Fruit fly (Drosophila melanogaster) whole organism, embryonic: ENCODE data around the gene Aps.

ENCODE experiments used
- Adf1 ChIP-seq: fragments of 200-800 bp; sonication (Bioruptor generic); IDR thresholded peaks from 2 replicates; pipeline ENCODE4 v1.3.6; 2022; ENCODE audit warnings: missing biosample characterization, missing genetic modification characterization
- Asciz ChIP-seq: fragments of 200-800 bp; sonication (Bioruptor generic); optimal IDR thresholded peaks from 2 replicates; lab custom pipeline; 2017; ENCODE audit warnings: missing biosample characterization, mild to moderate bottlenecking, missing genetic modification characterization, missing genetic modification reagents
- B-H2 ChIP-seq: fragments of 200-800 bp; sonication (Bioruptor generic); optimal IDR thresholded peaks from 2 replicates; lab custom pipeline; 2018; ENCODE audit warnings: missing biosample characterization, mild to moderate bottlenecking, missing genetic modification characterization
- CG10366 ChIP-seq: fragments of 200-800 bp; sonication (Bioruptor generic); IDR thresholded peaks from 2 replicates; pipeline ENCODE4 v1.3.6; 2022; ENCODE audit warnings: missing biosample characterization, missing genetic modification characterization
- CG10979 ChIP-seq: fragments of 200-800 bp; sonication (Bioruptor generic); optimal IDR thresholded peaks from 2 replicates; lab custom pipeline; 2018; ENCODE audit warnings: missing biosample characterization, mild to moderate bottlenecking, missing genetic modification characterization, moderate library complexity
- CG11560 ChIP-seq: fragments of 200-800 bp; sonication (Bioruptor generic); IDR thresholded peaks from 3 replicates; pipeline ENCODE4 v1.3.6; 2022; ENCODE audit warnings: missing biosample characterization, missing genetic modification characterization
- CG12104 ChIP-seq: fragments of 200-800 bp; sonication (Bioruptor generic); optimal IDR thresholded peaks from 3 replicates; lab custom pipeline; 2016; ENCODE audit warnings: missing biosample characterization, missing genetic modification characterization
- CG13296 ChIP-seq: fragments of 200-800 bp; sonication (Bioruptor generic); optimal IDR thresholded peaks from 3 replicates; lab custom pipeline; 2018; ENCODE audit warnings: missing biosample characterization, mild to moderate bottlenecking, missing genetic modification characterization
- CG15479 ChIP-seq: fragments of 200-800 bp; sonication (Bioruptor generic); optimal IDR thresholded peaks from 3 replicates; lab custom pipeline; 2019; ENCODE audit warnings: missing biosample characterization, mild to moderate bottlenecking, missing genetic modification characterization, moderate library complexity
- CG18764 ChIP-seq: fragments of 200-800 bp; sonication (Bioruptor generic); optimal IDR thresholded peaks from 3 replicates; lab custom pipeline; 2016; ENCODE audit warnings: missing biosample characterization, missing genetic modification characterization
- CG2199 ChIP-seq: fragments of 200-800 bp; sonication (Bioruptor generic); IDR thresholded peaks from 3 replicates; pipeline ENCODE4 v1.3.6; 2022; ENCODE audit warnings: missing biosample characterization, missing genetic modification characterization
- CG30431 ChIP-seq: fragments of 200-800 bp; sonication (Bioruptor generic); optimal IDR thresholded peaks from 2 replicates; lab custom pipeline; 2017; ENCODE audit warnings: missing biosample characterization, missing genetic modification characterization
- CG3407 ChIP-seq: fragments of 200-800 bp; sonication (Bioruptor generic); optimal IDR thresholded peaks from 2 replicates; lab custom pipeline; 2018; ENCODE audit warnings: missing biosample characterization, mild to moderate bottlenecking, missing genetic modification characterization
- CG3995 ChIP-seq: fragments of 200-800 bp; sonication (Bioruptor generic); optimal IDR thresholded peaks from 3 replicates; lab custom pipeline; 2016; ENCODE audit warnings: missing biosample characterization, missing genetic modification characterization
- CG4424 ChIP-seq: fragments of 200-800 bp; sonication (Bioruptor generic); optimal IDR thresholded peaks from 3 replicates; lab custom pipeline; 2016; ENCODE audit warnings: missing biosample characterization, missing genetic modification characterization
- CG9727 ChIP-seq: fragments of 200-800 bp; sonication (Bioruptor generic); optimal IDR thresholded peaks from 3 replicates; lab custom pipeline; 2017; ENCODE audit warnings: missing biosample characterization, mild to moderate bottlenecking, missing genetic modification characterization
- CHES-1-like ChIP-seq: fragments of 200-800 bp; sonication (Bioruptor generic); optimal IDR thresholded peaks from 2 replicates; lab custom pipeline; 2016; ENCODE audit warnings: missing biosample characterization, missing genetic modification characterization
- Drgx ChIP-seq: fragments of 200-800 bp; sonication (Bioruptor generic); IDR thresholded peaks from 2 replicates; pipeline ENCODE4 v1.3.6; 2022; ENCODE audit warnings: missing biosample characterization, missing genetic modification characterization
- Hmr ChIP-seq: fragments of 200-800 bp; sonication (Bioruptor generic); optimal IDR thresholded peaks from 3 replicates; lab custom pipeline; 2017; ENCODE audit warnings: mild to moderate bottlenecking, missing biosample characterization, missing genetic modification reagents, missing genetic modification characterization
- Kr ChIP-seq: fragments of 200-800 bp; sonication (Bioruptor generic); optimal IDR thresholded peaks from 2 replicates; lab custom pipeline; 2017; ENCODE audit warnings: missing biosample characterization, mild to moderate bottlenecking, missing genetic modification characterization
- Meics ChIP-seq: fragments of 200-800 bp; sonication (Bioruptor generic); optimal IDR thresholded peaks from 2 replicates; lab custom pipeline; 2017; ENCODE audit warnings: missing biosample characterization, mild to moderate bottlenecking, missing genetic modification characterization
- Neu2 ChIP-seq: fragments of 200-800 bp; sonication (Bioruptor generic); optimal IDR thresholded peaks from 3 replicates; lab custom pipeline; 2016; ENCODE audit warnings: missing biosample characterization, missing genetic modification characterization, borderline replicate concordance
- Nf-YC ChIP-seq: fragments of 200-800 bp; optimal IDR thresholded peaks from 3 replicates; lab custom pipeline; 2019; ENCODE audit warnings: missing biosample characterization, mild to moderate bottlenecking, missing genetic modification characterization, moderate library complexity
- Opbp ChIP-seq: fragments of 200-800 bp; sonication (Bioruptor generic); IDR thresholded peaks from 3 replicates; pipeline ENCODE4 v1.3.6; 2022; ENCODE audit warnings: missing biosample characterization, missing genetic modification characterization; ENCODE audit not compliant: partially characterized antibody
- Pdp1 ChIP-seq, 2 experiments: fragments of 200-800 bp; sonication (Bioruptor generic); optimal IDR thresholded peaks; 3 replicates each; lab custom pipeline; 2016; ENCODE audit warnings: missing biosample characterization in 2 of 2, missing genetic modification characterization in 2 of 2, mild to moderate bottlenecking in 1 of 2, moderate library complexity in 1 of 2
- Scr ChIP-seq: fragments of 200-800 bp; sonication (Bioruptor generic); IDR thresholded peaks from 2 replicates; pipeline ENCODE4 v1.3.6; 2022; ENCODE audit warnings: missing biosample characterization, missing genetic modification characterization; ENCODE audit not compliant: partially characterized antibody
- Taf1 ChIP-seq: fragments of 200-800 bp; sonication (Bioruptor generic); IDR thresholded peaks from 2 replicates; pipeline ENCODE4 v1.3.6; 2022; ENCODE audit warnings: missing biosample characterization, missing genetic modification characterization
- Xrp1 ChIP-seq: fragments of 200-800 bp; sonication (Bioruptor generic); IDR thresholded peaks from 2 replicates; pipeline ENCODE4 v1.3.6; 2022; ENCODE audit warnings: missing biosample characterization, missing genetic modification characterization
- abd-A ChIP-seq: fragments of 200-800 bp; sonication (Bioruptor generic); optimal IDR thresholded peaks from 3 replicates; lab custom pipeline; 2019; ENCODE audit warnings: missing biosample characterization, mild to moderate bottlenecking, missing genetic modification characterization, moderate library complexity
- cg ChIP-seq: fragments of 200-800 bp; sonication (Bioruptor generic); optimal IDR thresholded peaks from 3 replicates; lab custom pipeline; 2019; ENCODE audit warnings: missing biosample characterization, mild to moderate bottlenecking, missing genetic modification characterization, moderate library complexity
- chinmo ChIP-seq: fragments of 200-800 bp; sonication (Bioruptor generic); IDR thresholded peaks from 4 replicates; pipeline ENCODE4 v1.3.6; 2022; ENCODE audit warnings: missing biosample characterization, missing genetic modification characterization; ENCODE audit not compliant: partially characterized antibody
- chn ChIP-seq: fragments of 200-800 bp; sonication (Bioruptor generic); optimal IDR thresholded peaks from 2 replicates; lab custom pipeline; 2016; ENCODE audit warnings: missing biosample characterization, missing genetic modification characterization
- dmrt99B ChIP-seq: fragments of 200-800 bp; sonication (Bioruptor generic); optimal IDR thresholded peaks from 2 replicates; lab custom pipeline; 2018; ENCODE audit warnings: missing biosample characterization, mild to moderate bottlenecking, missing genetic modification characterization, moderate library complexity
- gem ChIP-seq: fragments of 200-800 bp; sonication (Bioruptor generic); optimal IDR thresholded peaks from 2 replicates; lab custom pipeline; 2019; ENCODE audit warnings: missing biosample characterization, mild to moderate bottlenecking, missing genetic modification characterization, moderate library complexity
- grn ChIP-seq: fragments of 200-800 bp; sonication (Bioruptor generic); optimal IDR thresholded peaks from 3 replicates; lab custom pipeline; 2017; ENCODE audit warnings: missing biosample characterization, missing genetic modification characterization
- her ChIP-seq: fragments of 200-800 bp; sonication (Bioruptor generic); optimal IDR thresholded peaks from 2 replicates; lab custom pipeline; 2016; ENCODE audit warnings: missing biosample characterization, missing genetic modification characterization
- lbe ChIP-seq: fragments of 200-800 bp; sonication (Bioruptor generic); optimal IDR thresholded peaks from 2 replicates; lab custom pipeline; 2016; ENCODE audit warnings: missing biosample characterization, mild to moderate bottlenecking, missing genetic modification characterization
- mam ChIP-seq: fragments of 200-800 bp; sonication (Bioruptor generic); optimal IDR thresholded peaks from 3 replicates; lab custom pipeline; 2016; ENCODE audit warnings: missing biosample characterization, missing genetic modification characterization
- mirr ChIP-seq: fragments of 200-800 bp; sonication (Bioruptor generic); optimal IDR thresholded peaks from 3 replicates; lab custom pipeline; 2018; ENCODE audit warnings: missing biosample characterization, mild to moderate bottlenecking, missing genetic modification characterization
- pros ChIP-seq: fragments of 200-800 bp; sonication (Bioruptor generic); optimal IDR thresholded peaks from 3 replicates; lab custom pipeline; 2019; ENCODE audit warnings: missing biosample characterization, mild to moderate bottlenecking, missing genetic modification characterization, moderate library complexity
- row ChIP-seq: fragments of 200-800 bp; sonication (Bioruptor generic); IDR thresholded peaks from 3 replicates; pipeline ENCODE4 v1.3.6; 2022; ENCODE audit warnings: missing biosample characterization, missing genetic modification characterization
- sens ChIP-seq: fragments of 200-800 bp; sonication (Bioruptor generic); peaks from one replicate; lab custom pipeline; 2016; ENCODE audit warnings: missing biosample characterization, missing genetic modification characterization
- shn ChIP-seq: fragments of 200-800 bp; sonication (Bioruptor generic); optimal IDR thresholded peaks from 3 replicates; lab custom pipeline; 2016; ENCODE audit warnings: missing biosample characterization, missing genetic modification characterization
- sqz ChIP-seq: fragments of 200-800 bp; sonication (Bioruptor generic); optimal IDR thresholded peaks from 3 replicates; lab custom pipeline; 2018; ENCODE audit warnings: missing biosample characterization, mild to moderate bottlenecking, missing genetic modification characterization
- ttk ChIP-seq: fragments of 200-800 bp; sonication (Bioruptor generic); IDR thresholded peaks from 2 replicates; pipeline ENCODE4 v2.1.2; 2022; ENCODE audit warnings: missing biosample characterization, missing genetic modification characterization
- vvl ChIP-seq: fragments of 200-800 bp; sonication (Bioruptor generic); IDR thresholded peaks from 2 replicates; pipeline ENCODE4 v1.3.6; 2022; ENCODE audit warnings: missing biosample characterization, missing genetic modification characterization
- wdn ChIP-seq: fragments of 200-800 bp; sonication (Bioruptor generic); IDR thresholded peaks from 2 replicates; pipeline ENCODE4 v1.3.6; 2022; ENCODE audit warnings: missing biosample characterization, missing genetic modification characterization
- zen ChIP-seq: fragments of 200-800 bp; sonication (Bioruptor generic); optimal IDR thresholded peaks from 3 replicates; lab custom pipeline; 2018; ENCODE audit warnings: missing biosample characterization, mild to moderate bottlenecking, missing genetic modification characterization, moderate library complexity

The Aps gene

DNA sequence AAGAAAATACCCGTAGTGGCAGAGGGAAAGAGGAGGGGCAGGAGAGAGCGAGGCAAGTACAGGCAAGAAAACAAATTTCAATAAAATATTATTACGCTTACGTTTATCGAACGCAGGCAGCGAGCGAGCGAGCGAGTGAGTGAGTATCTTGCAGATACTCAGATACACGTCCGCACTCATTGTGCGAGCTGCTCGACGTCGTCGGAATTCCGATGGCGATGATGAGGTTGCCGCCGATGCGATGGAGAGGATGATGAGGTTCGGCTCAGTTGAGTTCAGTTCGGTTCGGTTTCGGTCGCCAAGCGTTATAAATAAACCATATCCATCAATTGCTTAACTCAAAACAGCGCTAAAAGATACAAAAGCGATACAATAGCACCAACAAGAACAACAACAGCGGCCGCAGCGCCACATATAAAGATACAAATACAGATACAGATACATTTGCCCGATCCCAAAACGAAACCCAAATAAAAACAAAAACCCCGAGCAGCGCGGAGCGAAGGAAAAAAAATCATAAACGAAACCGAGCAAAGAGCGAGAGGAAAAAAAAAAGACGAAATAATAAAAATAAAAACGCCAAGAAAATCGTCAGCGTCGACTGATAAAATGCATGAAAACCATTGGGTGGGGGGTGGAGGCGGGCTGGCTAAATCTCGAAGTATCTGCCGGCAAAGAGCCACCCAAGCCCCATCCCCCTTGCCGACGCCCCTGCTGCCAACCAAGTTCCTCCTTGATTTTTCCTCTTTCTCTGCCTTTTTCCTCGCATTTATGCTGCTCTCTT lies 46.4 kb downstream of the Aps start:
- TF ChIP-seq zen (no peak), Opbp (GFP tag; lab: Robert Waterston, UW) (0 out of 3 replicates have a peak, but pooled peaks have one; percentile 16), dmrt99B (tag; lab: Kevin White, UChicago) (peak; percentile 26), CG2199 (GFP tag; lab: Robert Waterston, UW) (peak; percentile 89), Pdp1 (GFP tag; optimal IDR thresholded peaks at IDR 0.05; lab: Kevin White, UChicago) (peak in 1 of 2 experiments; percentile 49), CG9727 (GFP tag; lab: Kevin White, UChicago) (peak; percentile 6), Asciz (no peak), Kr (GFP tag; lab: Kevin White, UChicago) (peak; percentile 21), vvl (GFP tag; lab: Robert Waterston, UW) (peak; percentile 60; the same call in 1 of the 2 replicates), Neu2 (GFP tag; lab: Kevin White, UChicago) (no peak), shn (peak; percentile 5), cg (GFP tag; lab: Kevin White, UChicago) (peak; percentile 79), CG10979 (tag; lab: Kevin White, UChicago) (peak; percentile 10), her (peak; percentile 37), pros (GFP tag; lab: Kevin White, UChicago) (peak; percentile 61), CHES-1-like (GFP tag; lab: Kevin White, UChicago) (peak; percentile 19), Adf1 (GFP tag; lab: Robert Waterston, UW) (peak; percentile 60; the same call in 1 of the 2 replicates), CG13296 (GFP tag; lab: Kevin White, UChicago) (peak; percentile 20), CG11560 (no peak), chn (GFP tag; lab: Kevin White, UChicago) (peak; percentile 38), lbe (GFP tag; lab: Kevin White, UChicago) (peak; percentile 83), abd-A (tag; lab: Kevin White, UChicago) (peak; percentile 91), Xrp1 (GFP tag; lab: Robert Waterston, UW) (peak; percentile 52), CG3407 (GFP tag; lab: Kevin White, UChicago) (peak; percentile 1), gem (tag; lab: Kevin White, UChicago) (peak; percentile 24), grn (GFP tag; lab: Kevin White, UChicago) (peak; percentile 20), CG3995 (GFP tag; lab: Kevin White, UChicago) (no peak), CG30431 (GFP tag; lab: Kevin White, UChicago) (no peak), B-H2 (GFP tag; lab: Kevin White, UChicago) (peak; percentile 18), row (GFP tag; lab: Robert Waterston, UW) (peak; percentile 72; the same call in 2 of the 3 replicates), Hmr (GFP tag; lab: Kevin White, UChicago) (peak; percentile 14), CG18764 (GFP tag; lab: Kevin White, UChicago) (no peak), sqz (GFP tag; lab: Kevin White, UChicago) (peak; percentile 96), ttk (GFP tag; lab: Robert Waterston, UW) (0 out of 2 replicates have a peak, but pooled peaks have one; percentile 27), CG10366 (GFP tag; lab: Robert Waterston, UW) (0 out of 2 replicates have a peak, but pooled peaks have one; percentile 8), CG15479 (GFP tag; lab: Kevin White, UChicago) (peak; percentile 87), Nf-YC (tag; lab: Kevin White, UChicago) (no peak), CG12104 (no peak), wdn (GFP tag; lab: Robert Waterston, UW) (0 out of 2 replicates have a peak, but pooled peaks have one; percentile 24), CG4424 (GFP tag; lab: Kevin White, UChicago) (peak; percentile 30), sens (GFP tag; lab: Kevin White, UChicago) (peak; percentile 73), Meics (GFP tag; lab: Kevin White, UChicago) (peak; percentile 9), chinmo (GFP tag; lab: Robert Waterston, UW) (peak; percentile 90; the same call in 3 of the 4 replicates), Drgx (peak; percentile 95), Scr (peak; percentile 26; the same call in 1 of the 2 replicates), mirr (GFP tag; lab: Kevin White, UChicago) (peak; percentile 41), mam (GFP tag; lab: Kevin White, UChicago) (peak; percentile 20), Taf1 (GFP tag; lab: Robert Waterston, UW) (no peak; the same call in 1 of the 2 replicates)
